Worm (Caenorhabditis elegans): ENCODE data around the gene zzz-1.

The zzz-1 gene

DNA sequence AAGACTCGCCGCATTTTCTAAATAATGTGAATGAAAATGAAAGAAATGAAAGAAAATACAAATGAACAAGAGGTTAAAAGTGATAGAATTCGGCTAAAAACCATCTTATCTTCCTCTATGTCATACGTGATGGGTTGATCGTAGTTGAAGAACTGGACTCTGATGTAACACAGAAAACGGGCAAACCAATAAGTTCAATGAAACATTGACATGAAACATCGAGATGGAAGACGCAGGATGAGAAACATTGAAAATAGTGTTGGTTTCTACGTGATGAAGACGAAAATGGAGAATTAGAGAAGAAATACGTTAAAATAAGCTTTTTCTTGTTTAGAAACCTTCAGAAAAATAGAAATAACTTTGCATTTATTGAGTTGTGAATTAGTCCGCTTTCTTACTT is 18.0 kb downstream of the zzz-1 start, which contains the start of gene F32D8.12 (continued):
- TF ChIP-seq egl-27 (tag; optimal IDR thresholded peaks at IDR 0.05) (no peak), ceh-90 (tag; optimal IDR thresholded peaks at IDR 0.05) (no peak), ama-1 (optimal IDR thresholded peaks at IDR 0.05) (peak; percentile 44), nhr-237 (tag; optimal IDR thresholded peaks at IDR 0.05) (no peak), ceh-88 (GFP tag; IDR thresholded peaks at IDR 0.05) (no peak), nhr-90 (tag; optimal IDR thresholded peaks at IDR 0.05; ENCODE audit: poor library complexity) (peak; percentile 41), lin-14 (GFP tag; optimal IDR thresholded peaks at IDR 0.05) (peak; percentile 61), nhr-11 (tag; optimal IDR thresholded peaks at IDR 0.05) (no peak), ztf-11 (tag; optimal IDR thresholded peaks at IDR 0.05) (no peak), ets-5 (GFP tag; IDR thresholded peaks at IDR 0.05) (no peak), Y116A8C.19 (tag; optimal IDR thresholded peaks at IDR 0.05; ENCODE audit: borderline replicate concordance) (no peak), efl-1 (optimal IDR thresholded peaks at IDR 0.05) (peak; percentile 68 to 81), efl-1 (GFP tag; optimal IDR thresholded peaks at IDR 0.05 in 1 of 2) (peak; percentile 18 to 95), nhr-85 (tag) (peak; percentile 65), dsc-1 (tag; optimal IDR thresholded peaks at IDR 0.05) (peak; percentile 19), vab-15 (tag; optimal IDR thresholded peaks at IDR 0.05) (no peak), nhr-19 (GFP tag; conservative IDR thresholded peaks at IDR 0.05) (peak; percentile 74), ceh-8 (GFP tag; optimal IDR thresholded peaks at IDR 0.05) (no peak), nhr-28 (tag; optimal IDR thresholded peaks at IDR 0.05) (no peak), irx-1 (tag; optimal IDR thresholded peaks at IDR 0.05) (no peak), efl-3 (GFP tag; optimal IDR thresholded peaks at IDR 0.05) (no peak), rnt-1 (tag; optimal IDR thresholded peaks at IDR 0.05) (peak; percentile 37), nhr-12 (tag; optimal IDR thresholded peaks at IDR 0.05) (no peak), snpc-4 (tag; optimal IDR thresholded peaks at IDR 0.05) (no peak), pag-3 (tag; optimal IDR thresholded peaks at IDR 0.05; ENCODE audit: borderline replicate concordance, insufficient read depth) (no peak), lir-3 (tag; optimal IDR thresholded peaks at IDR 0.05; ENCODE audit: poor library complexity) (peak; percentile 18), sup-37 (GFP tag; optimal IDR thresholded peaks at IDR 0.05) (no peak), mep-1 (tag; optimal IDR thresholded peaks at IDR 0.05) (no peak), C34B4.2 (tag; optimal IDR thresholded peaks at IDR 0.05) (no peak), aly-2 (tag; optimal IDR thresholded peaks at IDR 0.05) (no peak), tlp-1 (tag; optimal IDR thresholded peaks at IDR 0.05) (no peak)

DNA sequence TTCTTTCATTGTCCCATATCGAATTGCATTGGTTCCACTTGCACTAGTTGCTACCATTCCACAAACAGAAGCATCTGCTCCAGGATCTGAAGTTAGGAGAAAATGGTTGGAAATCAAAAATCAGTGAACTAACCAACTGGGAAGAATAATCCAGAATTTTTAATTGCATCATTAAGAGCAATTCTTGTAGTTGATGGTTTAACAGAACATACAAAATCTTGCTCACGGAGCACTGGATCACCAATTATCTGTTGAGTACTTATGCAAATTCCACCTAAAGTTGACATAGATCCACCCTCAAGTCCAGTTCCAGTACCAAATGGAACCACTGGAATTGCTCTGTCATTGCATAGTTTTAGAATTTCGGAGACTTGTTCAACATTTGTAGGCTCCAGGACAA is 19.2 kb downstream of the zzz-1 start:
- TF ChIP-seq grh-1 (GFP tag; IDR thresholded peaks at IDR 0.05) (no peak), lir-3 (tag; optimal IDR thresholded peaks at IDR 0.05; ENCODE audit: poor library complexity) (no peak), nhr-19 (GFP tag; conservative IDR thresholded peaks at IDR 0.05) (peak; percentile 9; the same call in 1 of the 2 replicates)

DNA sequence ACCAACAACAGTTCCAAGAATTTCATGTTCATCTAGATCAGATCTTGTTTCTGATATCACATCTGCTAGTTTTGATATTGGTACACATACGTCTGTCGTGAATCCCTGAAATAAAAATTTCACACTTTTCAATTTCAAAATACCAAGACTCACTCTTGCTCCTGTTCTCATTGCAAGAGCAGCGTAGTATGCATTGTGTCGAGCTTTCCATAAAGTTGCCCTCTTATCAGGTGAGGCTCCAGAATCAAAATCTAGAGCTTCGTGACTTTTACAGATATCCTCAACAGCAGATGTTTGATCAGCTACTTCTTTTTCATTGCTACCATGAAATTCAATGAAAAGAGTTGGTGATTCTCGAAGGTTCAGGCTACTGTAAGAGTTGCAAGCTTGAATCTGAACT is 19.9 kb downstream of the zzz-1 start, which contains the start of gene F32D8.11:
F32D8.11 (minus strand) TSS at position 101 of the 400 bp plus-strand sequence.
- TF ChIP-seq ztf-11 (tag; optimal IDR thresholded peaks at IDR 0.05) = no peak
- no peak for TF ChIP-seq alr-1 (tag; optimal IDR thresholded peaks at IDR 0.05; ENCODE audit: borderline replicate concordance)
- no peak for TF ChIP-seq nhr-90 (tag; optimal IDR thresholded peaks at IDR 0.05; ENCODE audit: poor library complexity)
- TF ChIP-seq efl-1 (optimal IDR thresholded peaks at IDR 0.05) = no peak
- peak in 1 of 2 experiments; percentile 83 for TF ChIP-seq efl-1 (GFP tag; optimal IDR thresholded peaks at IDR 0.05 in 1 of 2)
- no peak for TF ChIP-seq F16B12.6 (tag; optimal IDR thresholded peaks at IDR 0.05)
- TF ChIP-seq isw-1 (GFP tag; IDR thresholded peaks at IDR 0.05) = no peak

DNA sequence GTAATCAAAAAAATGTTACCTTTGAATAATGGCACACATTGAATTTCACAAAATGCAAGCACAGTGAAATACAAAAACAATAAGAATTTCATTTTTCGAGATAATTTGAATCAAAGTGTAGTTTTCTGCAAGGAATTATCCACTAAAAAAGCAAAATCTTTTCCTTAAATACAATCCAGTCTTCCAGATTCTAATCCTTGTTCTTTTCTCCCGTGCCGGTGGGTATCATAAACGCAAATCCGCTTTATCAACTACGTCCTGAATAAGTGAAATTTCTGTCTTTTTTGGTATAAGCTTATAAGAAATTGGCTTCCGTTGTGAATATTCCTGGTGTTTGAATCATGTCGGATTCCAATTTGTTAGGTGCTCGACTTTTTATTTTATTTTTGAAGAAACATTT is 20.8 kb downstream of the zzz-1 start:
- TF ChIP-seq efl-3 (GFP tag; optimal IDR thresholded peaks at IDR 0.05) (no peak), elt-2 (tag; optimal IDR thresholded peaks at IDR 0.05) (no peak), mef-2 (tag; optimal IDR thresholded peaks at IDR 0.05) (no peak), zag-1 (tag; optimal IDR thresholded peaks at IDR 0.05) (no peak), lin-14 (GFP tag; optimal IDR thresholded peaks at IDR 0.05) (no peak), aly-2 (tag; optimal IDR thresholded peaks at IDR 0.05) (peak; percentile 48), C04F5.9 (tag; optimal IDR thresholded peaks at IDR 0.05) (no peak), rnt-1 (tag; optimal IDR thresholded peaks at IDR 0.05) (no peak), sup-37 (GFP tag; optimal IDR thresholded peaks at IDR 0.05) (no peak), mep-1 (tag; optimal IDR thresholded peaks at IDR 0.05) (no peak), lsy-2 (tag; optimal IDR thresholded peaks at IDR 0.05) (no peak), ceh-63 (GFP tag; optimal IDR thresholded peaks at IDR 0.05) (no peak), xbp-1 (tag; optimal IDR thresholded peaks at IDR 0.05) (no peak), dsc-1 (tag; optimal IDR thresholded peaks at IDR 0.05) (peak; percentile 56), nhr-77 (tag; optimal IDR thresholded peaks at IDR 0.05) (no peak), irx-1 (tag; optimal IDR thresholded peaks at IDR 0.05) (no peak)

Measured in whole organism, L1 larva.